Fruit fly (Drosophila melanogaster) S2 (cell line): Measurements from ENCODE around the gene Pgant7.

Experiments
- CG8478 ChIP-seq: fragments of >200 bp; optimal IDR thresholded peaks from 2 replicates; lab custom pipeline; 2018
- CTCF ChIP-seq, 2 experiments: fragments of >200 bp; optimal IDR thresholded peaks; 2 replicates each; lab custom pipeline; 2018

- TF ChIP-seq CTCF (optimal IDR thresholded peaks at IDR 0.05; lab: Kevin White, UChicago) (no peak), CG8478 (no peak)
These were observed 38.5 kb upstream of the Pgant7 start for dm6 chrX:18538204-18538864.
